Fruit fly (Drosophila melanogaster) S2 (cell line): ENCODE measurements around the gene sno.

ENCODE experiments used
- CG8478 ChIP-seq: fragments of >200 bp; optimal IDR thresholded peaks from 2 replicates; lab custom pipeline; 2018
- CTCF ChIP-seq, 2 experiments: fragments of >200 bp; optimal IDR thresholded peaks; 2 replicates each; lab custom pipeline; 2018

DNA sequence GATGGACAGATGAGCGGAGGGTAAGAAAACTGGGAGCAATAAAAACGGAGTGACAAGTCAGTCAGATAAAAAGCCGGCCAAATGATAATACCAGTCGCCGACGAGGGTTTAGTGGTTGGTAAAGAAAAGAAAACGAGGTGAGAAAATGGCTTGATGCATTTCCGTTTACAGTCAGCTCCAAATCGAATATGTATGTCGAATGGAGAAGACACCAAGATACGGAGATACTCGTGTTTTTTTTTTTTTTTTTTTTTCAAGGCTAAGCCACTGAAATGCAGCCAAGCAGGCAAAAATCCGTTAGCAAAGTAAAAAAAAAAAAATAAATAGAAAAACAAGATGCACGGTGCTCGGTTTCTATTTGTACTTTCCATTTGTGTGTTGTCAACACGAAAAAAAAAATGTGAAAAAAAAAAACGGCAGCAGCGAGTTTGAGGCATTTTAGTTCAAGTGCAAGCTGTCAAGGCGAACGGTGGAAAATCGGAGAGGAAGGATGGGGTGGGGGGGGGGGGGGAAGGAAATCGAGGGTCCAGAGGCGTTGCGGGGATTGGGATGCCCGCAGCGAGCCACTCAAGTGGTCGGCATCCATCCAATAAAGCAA, 32.4 kb upstream of the sno start:
- TF ChIP-seq CG8478 (lab: Kevin White, UChicago) (no peak), CTCF (optimal IDR thresholded peaks at IDR 0.05; lab: Kevin White, UChicago) (no peak)
